Fruit fly (Drosophila melanogaster) whole organism, wandering third instar larva: ENCODE data around the gene CG14422.

Experiments
- Abd-B ChIP-seq: fragments of >200 bp; optimal IDR thresholded peaks from 2 replicates; lab custom pipeline; 2017; ENCODE audit warnings: missing biosample characterization, missing genetic modification characterization
- Dfd ChIP-seq: fragments of >200 bp; optimal IDR thresholded peaks from 2 replicates; lab custom pipeline; 2017; ENCODE audit warnings: missing biosample characterization, missing genetic modification characterization
- Hnf4 ChIP-seq: fragments of 200-800 bp; sonication (Bioruptor generic); optimal IDR thresholded peaks from 2 replicates; lab custom pipeline; 2016; ENCODE audit warnings: missing biosample characterization, mild to moderate bottlenecking, missing genetic modification characterization
- Jra ChIP-seq: sonication (Bioruptor generic); optimal IDR thresholded peaks from 2 replicates; lab custom pipeline; 2016; ENCODE audit warnings: missing biosample characterization, missing genetic modification characterization
- Rel ChIP-seq, 2 experiments: fragments of 200-800 bp; sonication (Bioruptor generic) in 1 of 2; optimal IDR thresholded peaks; 2 replicates in 1 of 2; 3 replicates in 1 of 2; lab custom pipeline; 2016 to 2019; ENCODE audit warnings: mild to moderate bottlenecking in 2 of 2, missing biosample characterization in 2 of 2, missing genetic modification characterization in 2 of 2, moderate library complexity in 1 of 2
- Sp1 ChIP-seq: fragments of 200-800 bp; sonication (Bioruptor generic); optimal IDR thresholded peaks from 3 replicates; lab custom pipeline; 2019; ENCODE audit warnings: missing biosample characterization, mild to moderate bottlenecking, missing genetic modification characterization, moderate library complexity
- br ChIP-seq: fragments of 200-800 bp; sonication (Bioruptor generic); optimal IDR thresholded peaks from 2 replicates; lab custom pipeline; 2016; ENCODE audit warnings: missing biosample characterization, missing genetic modification characterization
- h ChIP-seq: fragments of 200-800 bp; sonication (Bioruptor generic); optimal IDR thresholded peaks from 3 replicates; lab custom pipeline; 2016; ENCODE audit warnings: missing biosample characterization, mild to moderate bottlenecking, missing genetic modification characterization
- lola ChIP-seq: fragments of >200 bp; optimal IDR thresholded peaks from 2 replicates; lab custom pipeline; 2017; ENCODE audit warnings: missing biosample characterization, missing genetic modification characterization
- psq ChIP-seq: fragments of 200-800 bp; sonication (Bioruptor generic); optimal IDR thresholded peaks from 3 replicates; lab custom pipeline; 2017; ENCODE audit warnings: missing biosample characterization, mild to moderate bottlenecking, missing genetic modification characterization, moderate library complexity
- rgr ChIP-seq: fragments of 200-800 bp; sonication (Bioruptor generic); optimal IDR thresholded peaks from 3 replicates; lab custom pipeline; 2016; ENCODE audit warnings: missing biosample characterization, mild to moderate bottlenecking, missing genetic modification characterization
- sv ChIP-seq: fragments of 200-800 bp; sonication (Bioruptor generic); optimal IDR thresholded peaks from 3 replicates; lab custom pipeline; 2016; ENCODE audit warnings: missing biosample characterization, missing genetic modification characterization
- tai ChIP-seq: sonication (Bioruptor generic); optimal IDR thresholded peaks from 2 replicates; lab custom pipeline; 2016; ENCODE audit warnings: missing biosample characterization, missing genetic modification characterization

DNA sequence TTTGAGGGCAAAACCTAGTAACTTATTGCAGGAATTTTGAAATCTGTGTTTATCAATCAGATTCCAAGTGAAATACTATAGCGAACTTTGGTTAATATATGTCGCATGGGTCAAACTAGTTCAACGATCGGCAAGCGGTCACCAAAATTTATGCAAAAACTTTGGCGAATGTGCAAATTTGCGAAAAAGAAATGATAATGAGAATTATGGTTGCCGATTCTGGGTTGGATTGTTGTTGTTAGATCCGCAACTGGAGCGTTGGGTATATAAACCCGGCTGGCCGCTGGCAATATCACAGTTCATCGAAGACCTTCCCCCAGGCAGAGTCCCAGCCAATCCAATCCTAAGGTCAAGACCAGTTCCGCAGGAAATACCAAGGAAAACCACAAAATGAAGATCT, at the start of gene CG14422:
- no peak for TF ChIP-seq lola (GFP tag; lab: Kevin White, UChicago)
- TF ChIP-seq h (GFP tag; lab: Kevin White, UChicago), result no peak
- no peak for TF ChIP-seq Rel (GFP tag; optimal IDR thresholded peaks at IDR 0.05; lab: Kevin White, UChicago)
- no peak for TF ChIP-seq Rel (tag; optimal IDR thresholded peaks at IDR 0.05; lab: Kevin White, UChicago)
- no peak for TF ChIP-seq br (GFP tag; lab: Kevin White, UChicago)
- no peak for TF ChIP-seq tai (GFP tag; lab: Kevin White, UChicago)
- TF ChIP-seq Sp1 (GFP tag; lab: Kevin White, UChicago), result no peak
- TF ChIP-seq Hnf4 (GFP tag; lab: Kevin White, UChicago), result no peak
- no peak for TF ChIP-seq Abd-B (GFP tag; lab: Kevin White, UChicago)
- no peak for TF ChIP-seq sv (GFP tag; lab: Kevin White, UChicago)
- no peak for TF ChIP-seq Jra (GFP tag; lab: Kevin White, UChicago)
- TF ChIP-seq Dfd, result no peak
- TF ChIP-seq psq (GFP tag; lab: Kevin White, UChicago), result no peak
- TF ChIP-seq rgr (GFP tag; lab: Kevin White, UChicago), result no peak
